Worm (Caenorhabditis elegans) whole organism, young adult: ENCODE data around the gene irk-1.

Experiments
- C06A6.2 ChIP-seq: fragments of 200-800 bp; sonication (Bioruptor generic); conservative IDR thresholded peaks from 2 replicates; pipeline ENCODE4 v1.3.6; 2022; ENCODE audit warnings: missing genetic modification characterization, missing compliant biosample characterization
- D2030.7 ChIP-seq: fragments of 200-800 bp; sonication (Bioruptor generic); IDR thresholded peaks from 2 replicates; pipeline ENCODE4 v1.3.6; 2022; ENCODE audit warnings: missing genetic modification reagents, missing genetic modification characterization, missing compliant biosample characterization
- F22D6.2 ChIP-seq: sonication (generic microtip); optimal IDR thresholded peaks from 2 replicates; lab custom pipeline; 2016; ENCODE audit warnings: mild to moderate bottlenecking, missing genetic modification characterization, missing compliant biosample characterization
- F57C9.4 ChIP-seq: sonication (generic microtip); optimal IDR thresholded peaks from 2 replicates; lab custom pipeline; 2017; ENCODE audit warnings: mild to moderate bottlenecking, missing genetic modification characterization, missing compliant biosample characterization
- K12H6.12 ChIP-seq: fragments of 200-800 bp; sonication (Bioruptor generic); optimal IDR thresholded peaks from 2 replicates; lab custom pipeline; 2018; ENCODE audit warnings: mild to moderate bottlenecking, missing genetic modification characterization, missing compliant biosample characterization
- Y95B8A.8 ChIP-seq: fragments of 200-800 bp; sonication (Bioruptor generic); IDR thresholded peaks from 2 replicates; pipeline ENCODE4 v1.3.6; 2022; ENCODE audit warnings: missing genetic modification reagents, missing genetic modification characterization, missing compliant biosample characterization
- ZK185.1 ChIP-seq: sonication (generic microtip); optimal IDR thresholded peaks from 2 replicates; lab custom pipeline; 2016; ENCODE audit warnings: mild to moderate bottlenecking, missing genetic modification characterization, missing compliant biosample characterization; ENCODE audit not compliant: poor library complexity, severe bottlenecking
- akir-1 ChIP-seq: fragments of 200-800 bp; sonication (Bioruptor generic); optimal IDR thresholded peaks from 2 replicates; lab custom pipeline; 2018; ENCODE audit warnings: mild to moderate bottlenecking, missing genetic modification characterization, moderate library complexity, missing compliant biosample characterization
- atf-7 ChIP-seq: sonication (generic microtip); optimal IDR thresholded peaks from 2 replicates; lab custom pipeline; 2017; ENCODE audit warnings: mild to moderate bottlenecking, missing genetic modification characterization, missing compliant biosample characterization
- cebp-1 ChIP-seq, 2 experiments: fragments of 200-800 bp in 1 of 2; sonication (Bioruptor generic) in 1 of 2; sonication (generic microtip) in 1 of 2; IDR thresholded peaks in 1 of 2; optimal IDR thresholded peaks in 1 of 2; 2 replicates each; pipeline versions ENCODE4 v1.3.6 to Lab custom; 2017 to 2022; ENCODE audit warnings: missing compliant biosample characterization in 2 of 2, missing genetic modification characterization in 2 of 2, mild to moderate bottlenecking in 1 of 2, missing genetic modification reagents in 1 of 2, moderate library complexity in 1 of 2
- ceh-58 ChIP-seq: fragments of 200-800 bp; sonication (Bioruptor generic); IDR thresholded peaks from 2 replicates; pipeline ENCODE4 v1.3.6; 2022; ENCODE audit warnings: missing genetic modification characterization, missing compliant biosample characterization
- dpl-1 ChIP-seq: fragments of 150-350 bp; optimal IDR thresholded peaks from 2 replicates; lab custom pipeline; 2014; ENCODE audit warnings: missing biosample characterization, missing genetic modification reagents, missing genetic modification characterization
- egl-44 ChIP-seq: fragments of 200-800 bp; sonication (Bioruptor generic); IDR thresholded peaks from 2 replicates; pipeline ENCODE4 v1.3.6; 2022; ENCODE audit warnings: missing genetic modification reagents, missing genetic modification characterization, missing compliant biosample characterization
- egrh-3 ChIP-seq: fragments of 200-800 bp; sonication (Bioruptor generic); IDR thresholded peaks from 2 replicates; pipeline ENCODE4 v1.3.6; 2022; ENCODE audit warnings: missing genetic modification reagents, missing genetic modification characterization, missing compliant biosample characterization
- ekl-4 ChIP-seq: fragments of 200-800 bp; sonication (Bioruptor generic); IDR thresholded peaks from 2 replicates; pipeline ENCODE4 v1.3.6; 2022; ENCODE audit warnings: missing genetic modification reagents, missing genetic modification characterization, missing compliant biosample characterization
- ets-4 ChIP-seq: fragments of 200-800 bp; sonication (Bioruptor generic); optimal IDR thresholded peaks from 2 replicates; lab custom pipeline; 2018; ENCODE audit warnings: mild to moderate bottlenecking, missing genetic modification characterization, missing compliant biosample characterization
- gei-17 ChIP-seq: fragments of 200-800 bp; sonication (Bioruptor generic); optimal IDR thresholded peaks from 2 replicates; lab custom pipeline; 2018; ENCODE audit warnings: mild to moderate bottlenecking, missing genetic modification characterization, missing compliant biosample characterization
- hmg-1.2 ChIP-seq: fragments of 200-800 bp; sonication (Bioruptor generic); IDR thresholded peaks from 2 replicates; pipeline ENCODE4 v1.3.6; 2022; ENCODE audit warnings: missing genetic modification reagents, missing genetic modification characterization, missing compliant biosample characterization
- hrde-1 ChIP-seq: sonication (generic microtip); optimal IDR thresholded peaks from 2 replicates; lab custom pipeline; 2016; ENCODE audit warnings: missing genetic modification characterization, mild to moderate bottlenecking, missing compliant biosample characterization, moderate library complexity, missing genotype, missing genetic modification reagents, borderline replicate concordance
- let-526 ChIP-seq: fragments of 200-800 bp; sonication (Bioruptor generic); IDR thresholded peaks from 2 replicates; pipeline ENCODE4 v1.3.6; 2022; ENCODE audit warnings: missing genetic modification reagents, missing genetic modification characterization, missing compliant biosample characterization
- lin-26 ChIP-seq: fragments of 200-800 bp; sonication (Bioruptor generic); IDR thresholded peaks from 2 replicates; pipeline ENCODE4 v1.3.6; 2022; ENCODE audit warnings: missing genetic modification reagents, missing genetic modification characterization, missing compliant biosample characterization
- lin-35 ChIP-seq, 3 experiments: fragments of 150-350 bp in 2 of 3; sonication (generic microtip) in 1 of 3; optimal IDR thresholded peaks; 2 replicates each; lab custom pipeline; 2014 to 2018; ENCODE audit warnings: missing biosample characterization in 3 of 3, missing genetic modification characterization in 3 of 3, missing genetic modification reagents in 3 of 3
- lin-40 ChIP-seq: sonication (generic microtip); optimal IDR thresholded peaks from 2 replicates; lab custom pipeline; 2016; ENCODE audit warnings: missing genetic modification characterization, mild to moderate bottlenecking, missing compliant biosample characterization, missing genotype, missing genetic modification reagents
- lsl-1 ChIP-seq: fragments of 200-800 bp; sonication (Bioruptor generic); optimal IDR thresholded peaks from 2 replicates; lab custom pipeline; 2018; ENCODE audit warnings: mild to moderate bottlenecking, missing genetic modification characterization, moderate library complexity, missing compliant biosample characterization
- madf-10 ChIP-seq: sonication (generic microtip); optimal IDR thresholded peaks from 2 replicates; lab custom pipeline; 2016; ENCODE audit warnings: mild to moderate bottlenecking, missing genetic modification characterization, missing compliant biosample characterization
- madf-3 ChIP-seq: fragments of 200-800 bp; sonication (Bioruptor generic); IDR thresholded peaks from 2 replicates; pipeline ENCODE4 v1.3.6; 2022; ENCODE audit warnings: missing genetic modification reagents, missing genetic modification characterization, missing compliant biosample characterization
- nfya-1 ChIP-seq: sonication (generic microtip); optimal IDR thresholded peaks from 2 replicates; lab custom pipeline; 2017; ENCODE audit warnings: antibody characterized with exemption, missing compliant biosample characterization, missing genetic modification characterization, borderline replicate concordance; ENCODE audit not compliant: insufficient read depth
- nhr-120 ChIP-seq: fragments of 200-800 bp; sonication (Bioruptor generic); IDR thresholded peaks from 2 replicates; pipeline ENCODE4 v1.3.6; 2022; ENCODE audit warnings: missing genetic modification characterization, missing compliant biosample characterization
- nhr-179 ChIP-seq: sonication (generic microtip); optimal IDR thresholded peaks from 2 replicates; lab custom pipeline; 2016; ENCODE audit warnings: mild to moderate bottlenecking, missing genetic modification characterization, missing compliant biosample characterization
- nhr-80 ChIP-seq: sonication (generic microtip); optimal IDR thresholded peaks from 2 replicates; lab custom pipeline; 2016; ENCODE audit warnings: missing genetic modification characterization, missing compliant biosample characterization
- pha-4 ChIP-seq: fragments of 150-350 bp; sonication (generic microtip); optimal IDR thresholded peaks from 2 replicates; lab custom pipeline; 2014; ENCODE audit warnings: missing biosample characterization, missing genetic modification reagents, missing genetic modification characterization
- repo-1 ChIP-seq: sonication (generic microtip); optimal IDR thresholded peaks from 2 replicates; lab custom pipeline; 2017; ENCODE audit warnings: mild to moderate bottlenecking, missing genetic modification characterization, missing compliant biosample characterization
- snpc-4 ChIP-seq, 5 experiments: fragments of 150-350 bp in 1 of 5; sonication (generic microtip) in 4 of 5; optimal IDR thresholded peaks; 2 replicates each; lab custom pipeline; 2014 to 2018; ENCODE audit warnings: missing genetic modification characterization in 5 of 5, missing biosample characterization in 3 of 5, antibody characterized with exemption in 2 of 5, mild to moderate bottlenecking in 2 of 5, missing compliant biosample characterization in 2 of 5, missing genotype in 2 of 5, moderate library complexity in 2 of 5, missing genetic modification reagents in 1 of 5
- somi-1 ChIP-seq: fragments of 200-800 bp; sonication (Bioruptor generic); optimal IDR thresholded peaks from 2 replicates; lab custom pipeline; 2018; ENCODE audit warnings: mild to moderate bottlenecking, missing genetic modification characterization, missing compliant biosample characterization
- sptf-2 ChIP-seq: fragments of 200-800 bp; sonication (Bioruptor generic); optimal IDR thresholded peaks from 2 replicates; lab custom pipeline; 2018; ENCODE audit warnings: mild to moderate bottlenecking, missing genetic modification characterization, missing compliant biosample characterization
- tbx-9 ChIP-seq: sonication (generic microtip); optimal IDR thresholded peaks from 2 replicates; lab custom pipeline; 2016; ENCODE audit warnings: borderline replicate concordance, missing genetic modification characterization, inconsistent platforms, missing compliant biosample characterization
- tlf-1 ChIP-seq: fragments of 200-800 bp; sonication (Bioruptor generic); optimal IDR thresholded peaks from 2 replicates; lab custom pipeline; 2018; ENCODE audit warnings: mild to moderate bottlenecking, missing genetic modification characterization, missing compliant biosample characterization
- zfh-2 ChIP-seq: fragments of 200-800 bp; sonication (Bioruptor generic); conservative IDR thresholded peaks from 2 replicates; pipeline ENCODE4 v1.3.6; 2022; ENCODE audit warnings: missing genetic modification reagents, missing genetic modification characterization, missing compliant biosample characterization
- ztf-18 ChIP-seq: sonication (generic microtip); optimal IDR thresholded peaks from 2 replicates; lab custom pipeline; 2016; ENCODE audit warnings: missing genotype, mild to moderate bottlenecking, missing genetic modification characterization, missing compliant biosample characterization
- ztf-22 ChIP-seq: fragments of 200-800 bp; sonication (Bioruptor generic); optimal IDR thresholded peaks from 2 replicates; lab custom pipeline; 2018; ENCODE audit warnings: mild to moderate bottlenecking, missing genetic modification characterization, moderate library complexity, missing compliant biosample characterization

irk-1 gene

DNA sequence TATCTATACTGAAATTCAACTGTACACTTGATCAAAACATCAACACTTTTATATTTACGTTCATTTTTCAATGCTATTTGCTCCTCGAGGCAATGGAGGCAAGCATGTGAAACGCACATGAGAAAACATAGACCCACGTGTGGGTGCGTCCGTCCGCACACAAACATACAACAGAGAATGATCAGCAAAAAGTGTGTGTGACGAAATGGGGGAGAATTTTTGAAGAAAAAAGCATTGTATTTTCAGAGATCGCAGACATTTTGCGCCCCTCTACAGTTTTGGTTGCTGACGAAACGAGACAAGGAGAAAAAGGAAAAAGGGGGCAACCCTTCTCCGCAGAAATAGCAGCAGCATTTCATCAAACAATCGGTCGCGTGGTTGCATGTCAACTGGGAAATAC, 27.8 kb downstream of the irk-1 start (continued):
- TF ChIP-seq ceh-58 (GFP tag; lab: Robert Waterston, UW) (no peak), snpc-4 (GFP tag; optimal IDR thresholded peaks at IDR 0.05; lab: Kevin White, UChicago) (no peak), snpc-4 (tag; optimal IDR thresholded peaks at IDR 0.05; lab: Kevin White, UChicago) (peak in 1 of 4 experiments; percentile 12), tlf-1 (GFP tag; lab: Kevin White, UChicago) (peak; percentile 48), ztf-18 (tag; lab: Kevin White, UChicago) (no peak), tbx-9 (tag; lab: Kevin White, UChicago) (no peak), somi-1 (GFP tag; lab: Kevin White, UChicago) (peak; percentile 89), lin-40 (tag; lab: Kevin White, UChicago) (peak; percentile 87), egrh-3 (GFP tag; lab: Robert Waterston, UW) (peak; percentile 45; the same call in 1 of the 2 replicates), F57C9.4 (tag; lab: Kevin White, UChicago) (no peak), F22D6.2 (tag; lab: Kevin White, UChicago) (peak; percentile 78), akir-1 (GFP tag; lab: Kevin White, UChicago) (peak; percentile 32), cebp-1 (GFP tag; IDR thresholded peaks at IDR 0.05; lab: Robert Waterston, UW) (peak; percentile 89), cebp-1 (tag; optimal IDR thresholded peaks at IDR 0.05; lab: Kevin White, UChicago) (peak; percentile 96), egl-44 (GFP tag; lab: Robert Waterston, UW) (peak; percentile 73; the same call in 1 of the 2 replicates), sptf-2 (GFP tag; lab: Kevin White, UChicago) (no peak), hmg-1.2 (GFP tag; lab: Robert Waterston, UW) (peak; percentile 61; the same call in 1 of the 2 replicates), ets-4 (GFP tag; lab: Kevin White, UChicago) (no peak), nhr-80 (tag; lab: Kevin White, UChicago) (peak; percentile 81), gei-17 (peak; percentile 62), nhr-179 (no peak), lin-35 (GFP tag; optimal IDR thresholded peaks at IDR 0.05; lab: Kevin White, UChicago) (peak in 1 of 3 experiments; percentile 48), zfh-2 (GFP tag; lab: Robert Waterston, UW) (peak; percentile 83), C06A6.2 (GFP tag; lab: Robert Waterston, UW) (peak; percentile 83), ekl-4 (GFP tag; lab: Robert Waterston, UW) (peak; percentile 45; the same call in 1 of the 2 replicates), K12H6.12 (tag; lab: Kevin White, UChicago) (peak; percentile 86), nfya-1 (tag; lab: Kevin White, UChicago) (no peak), nhr-120 (GFP tag; lab: Robert Waterston, UW) (no peak), madf-3 (GFP tag; lab: Robert Waterston, UW) (0 out of 2 replicates have a peak, but pooled peaks have one; percentile 16), ztf-22 (GFP tag; lab: Kevin White, UChicago) (peak; percentile 15), lin-26 (GFP tag; lab: Robert Waterston, UW) (peak; percentile 51; the same call in 1 of the 2 replicates), Y95B8A.8 (GFP tag; lab: Robert Waterston, UW) (peak; percentile 40; the same call in 1 of the 2 replicates), lsl-1 (no peak), D2030.7 (no peak), repo-1 (peak; percentile 67), atf-7 (tag; lab: Kevin White, UChicago) (peak; percentile 81), madf-10 (tag; lab: Kevin White, UChicago) (peak; percentile 74), let-526 (GFP tag; lab: Robert Waterston, UW) (peak; percentile 77; the same call in 1 of the 2 replicates), ZK185.1 (no peak), hrde-1 (tag; lab: Kevin White, UChicago) (no peak), pha-4 (tag; lab: Kevin White, UChicago) (peak; percentile 97), dpl-1 (GFP tag; lab: Kevin White, UChicago) (no peak)
- TF ChIP-seq, all 124 proteins: peak for 42
